Fruit fly (Drosophila melanogaster) whole organism, wandering third instar larva: ENCODE measurements around the gene Muc68Ca.

Experiments
- Jra ChIP-seq: sonication (Bioruptor generic); optimal IDR thresholded peaks from 2 replicates; lab custom pipeline; 2016; ENCODE audit warnings: missing biosample characterization, missing genetic modification characterization
- psq ChIP-seq: fragments of 200-800 bp; sonication (Bioruptor generic); optimal IDR thresholded peaks from 3 replicates; lab custom pipeline; 2017; ENCODE audit warnings: missing biosample characterization, mild to moderate bottlenecking, missing genetic modification characterization, moderate library complexity

dm6 chr3L:11560885-11561284, 59.0 kb downstream of the Muc68Ca start:
- peak; percentile 89 for TF ChIP-seq psq (GFP tag; lab: Kevin White, UChicago)
- no peak for TF ChIP-seq Jra (GFP tag; lab: Kevin White, UChicago)
